Worm (Caenorhabditis elegans): ENCODE results near the gene srx-125.

srx-125 gene

DNA sequence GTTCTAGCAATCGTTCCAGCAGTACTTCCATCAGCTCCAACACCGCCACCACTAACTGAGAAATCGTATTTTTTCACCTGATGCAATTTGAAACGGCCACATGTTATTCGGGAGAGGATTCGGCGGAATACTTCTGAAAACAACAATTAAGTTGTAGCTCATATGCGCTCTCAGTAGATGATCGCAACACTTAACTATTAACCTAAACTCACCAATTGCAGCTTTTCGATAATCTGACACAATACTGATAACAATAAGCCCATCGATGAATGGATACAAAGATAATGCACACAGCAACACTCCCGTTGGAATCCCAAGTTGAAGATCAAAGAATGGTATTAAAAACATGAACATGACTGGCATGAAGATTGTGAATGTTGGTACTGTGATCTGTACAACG, 29.1 kb upstream of the srx-125 start:
- TF ChIP-seq flt-1 (GFP tag; IDR thresholded peaks at IDR 0.05) (no peak), cog-1 (tag; optimal IDR thresholded peaks at IDR 0.05) (no peak), ztf-29 (GFP tag; IDR thresholded peaks at IDR 0.05) (no peak)

DNA sequence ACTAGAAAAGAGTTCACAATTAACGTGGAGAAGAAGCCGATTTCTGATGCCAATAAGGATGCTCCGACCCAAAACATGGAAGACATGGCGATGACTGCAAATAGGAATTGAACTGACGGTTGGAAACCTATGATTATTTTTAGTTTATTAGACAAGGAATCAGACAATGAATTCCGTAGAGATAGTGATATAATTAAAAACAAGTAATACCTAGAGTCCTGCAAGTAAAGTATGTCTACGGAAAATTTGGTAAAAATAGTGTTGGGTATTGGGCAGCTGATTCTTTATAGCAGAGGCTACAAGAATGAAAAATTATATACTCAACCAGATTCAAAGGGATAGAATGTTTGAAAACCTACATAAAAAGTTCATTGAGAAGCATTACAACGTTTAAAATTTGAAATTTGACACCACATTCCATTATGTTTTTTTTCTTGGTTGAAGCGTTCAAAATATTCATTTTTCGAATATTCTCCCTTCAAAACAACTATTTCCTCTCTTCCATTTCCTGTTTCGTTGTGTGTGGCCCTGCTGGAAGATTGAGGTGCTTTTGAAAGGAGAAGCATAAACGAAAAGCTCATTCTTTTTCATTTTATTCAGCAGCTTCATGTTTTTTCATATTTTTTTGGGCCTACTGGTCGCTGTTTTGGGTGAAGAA, 27.4 kb upstream of the srx-125 start, which contains the start of the genes str-4 and lgc-48:
Gene str-4, minus strand, starts transcription at position 101 of the 658 bp plus-strand sequence.
Gene lgc-48, plus strand, starts transcription at position 608 of the 658 bp plus-strand sequence.
- TF ChIP-seq ztf-29 (GFP tag; IDR thresholded peaks at IDR 0.05): no peak
- no peak for TF ChIP-seq flt-1 (GFP tag; IDR thresholded peaks at IDR 0.05)
- no peak for TF ChIP-seq med-1 (GFP tag; optimal IDR thresholded peaks at IDR 0.05; ENCODE audit: insufficient read depth)
- TF ChIP-seq tab-1 (GFP tag; IDR thresholded peaks at IDR 0.05): no peak
- no peak for TF ChIP-seq T22C8.4 (GFP tag; IDR thresholded peaks at IDR 0.05)
- TF ChIP-seq cog-1 (tag; optimal IDR thresholded peaks at IDR 0.05): no peak
- no peak for TF ChIP-seq ztf-23 (GFP tag; IDR thresholded peaks at IDR 0.05)
- no peak for TF ChIP-seq klf-2 (GFP tag; conservative IDR thresholded peaks at IDR 0.05)
- TF ChIP-seq ref-1 (GFP tag; conservative IDR thresholded peaks at IDR 0.05): no peak

- no peak for TF ChIP-seq T22C8.4 (GFP tag; IDR thresholded peaks at IDR 0.05)
- TF ChIP-seq ztf-23 (GFP tag; IDR thresholded peaks at IDR 0.05): no peak
- TF ChIP-seq tab-1 (GFP tag; IDR thresholded peaks at IDR 0.05): no peak
- no peak for TF ChIP-seq ref-1 (GFP tag; conservative IDR thresholded peaks at IDR 0.05)
- no peak for TF ChIP-seq cog-1 (tag; optimal IDR thresholded peaks at IDR 0.05)
- no peak for TF ChIP-seq ztf-29 (GFP tag; IDR thresholded peaks at IDR 0.05)
- TF ChIP-seq flt-1 (GFP tag; IDR thresholded peaks at IDR 0.05): no peak
- TF ChIP-seq klf-2 (GFP tag; conservative IDR thresholded peaks at IDR 0.05): no peak
- TF ChIP-seq med-1 (GFP tag; optimal IDR thresholded peaks at IDR 0.05; ENCODE audit: insufficient read depth): no peak
Observed at ce11 chrV:13342235-13342634, 24.9 kb upstream of the srx-125 start.

- no peak for TF ChIP-seq tab-1 (GFP tag; IDR thresholded peaks at IDR 0.05)
- TF ChIP-seq klf-2 (GFP tag; conservative IDR thresholded peaks at IDR 0.05): no peak
- TF ChIP-seq flt-1 (GFP tag; IDR thresholded peaks at IDR 0.05): no peak
- no peak for TF ChIP-seq med-1 (GFP tag; optimal IDR thresholded peaks at IDR 0.05; ENCODE audit: insufficient read depth)
- TF ChIP-seq ref-1 (GFP tag; conservative IDR thresholded peaks at IDR 0.05): no peak
- TF ChIP-seq cog-1 (tag; optimal IDR thresholded peaks at IDR 0.05): no peak
- TF ChIP-seq ztf-29 (GFP tag; IDR thresholded peaks at IDR 0.05): no peak
- TF ChIP-seq T22C8.4 (GFP tag; IDR thresholded peaks at IDR 0.05): no peak
- no peak for TF ChIP-seq ztf-23 (GFP tag; IDR thresholded peaks at IDR 0.05)
Observed at ce11 chrV:13345867-13346328, 21.2 kb upstream of the srx-125 start, which contains the start of gene twk-43. twk-43 (plus strand) TSS chrV:13346278.

- TF ChIP-seq T22C8.4 (GFP tag; IDR thresholded peaks at IDR 0.05) (no peak), ztf-29 (GFP tag; IDR thresholded peaks at IDR 0.05) (no peak), cog-1 (tag; optimal IDR thresholded peaks at IDR 0.05) (no peak), ref-1 (GFP tag; conservative IDR thresholded peaks at IDR 0.05) (no peak), ztf-23 (GFP tag; IDR thresholded peaks at IDR 0.05) (no peak), flt-1 (GFP tag; IDR thresholded peaks at IDR 0.05) (no peak), med-1 (GFP tag; optimal IDR thresholded peaks at IDR 0.05; ENCODE audit: insufficient read depth) (no peak), tab-1 (GFP tag; IDR thresholded peaks at IDR 0.05) (no peak), klf-2 (GFP tag; conservative IDR thresholded peaks at IDR 0.05) (no peak)
Observed at ce11 chrV:13350302-13350701, 16.8 kb upstream of the srx-125 start.

ce11 chrV:13351773-13352172, 15.4 kb upstream of the srx-125 start:
- TF ChIP-seq cog-1 (tag; optimal IDR thresholded peaks at IDR 0.05) (no peak), ref-1 (GFP tag; conservative IDR thresholded peaks at IDR 0.05) (no peak), flt-1 (GFP tag; IDR thresholded peaks at IDR 0.05) (no peak), ztf-23 (GFP tag; IDR thresholded peaks at IDR 0.05) (no peak), T22C8.4 (GFP tag; IDR thresholded peaks at IDR 0.05) (no peak)

- TF ChIP-seq ztf-23 (GFP tag; IDR thresholded peaks at IDR 0.05): no peak
- TF ChIP-seq cog-1 (tag; optimal IDR thresholded peaks at IDR 0.05): no peak
- TF ChIP-seq med-1 (GFP tag; optimal IDR thresholded peaks at IDR 0.05; ENCODE audit: insufficient read depth): no peak
- no peak for TF ChIP-seq flt-1 (GFP tag; IDR thresholded peaks at IDR 0.05)
- no peak for TF ChIP-seq tab-1 (GFP tag; IDR thresholded peaks at IDR 0.05)
Observed at ce11 chrV:13352415-13352814, 14.7 kb upstream of the srx-125 start.

ce11 chrV:13356210-13356609, 10.9 kb upstream of the srx-125 start:
- TF ChIP-seq flt-1 (GFP tag; IDR thresholded peaks at IDR 0.05) (no peak), ref-1 (GFP tag; conservative IDR thresholded peaks at IDR 0.05) (no peak), klf-2 (GFP tag; conservative IDR thresholded peaks at IDR 0.05) (no peak), ztf-29 (GFP tag; IDR thresholded peaks at IDR 0.05) (no peak), ztf-23 (GFP tag; IDR thresholded peaks at IDR 0.05) (no peak), tab-1 (GFP tag; IDR thresholded peaks at IDR 0.05) (no peak), cog-1 (tag; optimal IDR thresholded peaks at IDR 0.05) (no peak), med-1 (GFP tag; optimal IDR thresholded peaks at IDR 0.05; ENCODE audit: insufficient read depth) (no peak), T22C8.4 (GFP tag; IDR thresholded peaks at IDR 0.05) (no peak)

DNA sequence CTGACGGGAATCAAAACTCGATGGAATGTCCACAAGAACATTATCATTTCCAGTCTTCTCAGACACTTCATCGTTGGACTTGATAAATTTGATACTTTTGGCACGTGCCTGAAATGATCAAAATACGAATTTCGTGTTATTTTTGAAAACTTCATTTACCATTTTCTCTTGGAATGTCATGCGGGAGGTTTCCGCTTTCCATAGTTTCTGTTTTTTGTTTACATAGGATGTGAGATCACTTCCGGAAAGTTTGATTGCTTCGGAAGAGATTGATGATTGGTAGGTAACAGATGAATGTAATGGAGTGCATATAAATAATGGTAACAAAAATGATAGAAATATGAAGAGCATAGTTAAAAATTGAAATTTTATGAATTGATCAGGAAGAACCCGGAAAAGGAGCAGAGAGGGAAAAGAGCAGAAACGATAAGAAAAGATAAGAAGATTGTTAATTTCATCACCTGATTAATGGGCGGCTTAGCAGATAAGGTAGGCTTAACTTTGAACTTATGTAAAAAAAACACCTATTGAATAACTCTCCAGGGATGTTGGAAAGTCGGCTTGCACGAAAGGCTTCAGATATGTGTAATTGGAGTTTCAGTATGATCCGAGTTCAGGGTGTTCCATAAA, 9.4 kb upstream of the srx-125 start, which contains the start of gene F32H5.1:
Gene F32H5.1, minus strand, starts transcription at position 386 of the 630 bp plus-strand sequence.
- TF ChIP-seq ztf-23 (GFP tag; IDR thresholded peaks at IDR 0.05): no peak
- TF ChIP-seq ref-1 (GFP tag; conservative IDR thresholded peaks at IDR 0.05): no peak
- TF ChIP-seq tab-1 (GFP tag; IDR thresholded peaks at IDR 0.05): no peak
- TF ChIP-seq ztf-29 (GFP tag; IDR thresholded peaks at IDR 0.05): no peak
- no peak for TF ChIP-seq T22C8.4 (GFP tag; IDR thresholded peaks at IDR 0.05)
- no peak for TF ChIP-seq klf-2 (GFP tag; conservative IDR thresholded peaks at IDR 0.05)
- TF ChIP-seq cog-1 (tag; optimal IDR thresholded peaks at IDR 0.05): no peak
- TF ChIP-seq med-1 (GFP tag; optimal IDR thresholded peaks at IDR 0.05; ENCODE audit: insufficient read depth): no peak
- TF ChIP-seq flt-1 (GFP tag; IDR thresholded peaks at IDR 0.05): no peak

All from whole organism, midembryonic.